Worm (Caenorhabditis elegans) whole organism, young adult: Measurements from ENCODE around the gene sel-9.

Experiments used
- F23B12.7 ChIP-seq: sonication (generic microtip); optimal IDR thresholded peaks from 2 replicates; lab custom pipeline; 2017; ENCODE audit warnings: missing genetic modification characterization, mild to moderate bottlenecking, missing compliant biosample characterization, antibody characterized with exemption, moderate library complexity; ENCODE audit not compliant: insufficient read depth
- F49E8.2 ChIP-seq: sonication (generic microtip); optimal IDR thresholded peaks from 3 replicates; lab custom pipeline; 2017; ENCODE audit warnings: missing genetic modification characterization, mild to moderate bottlenecking, missing compliant biosample characterization, antibody characterized with exemption, moderate library complexity; ENCODE audit not compliant: insufficient read depth
- Y53F4B.3 ChIP-seq: fragments of 200-800 bp; sonication (Bioruptor generic); IDR thresholded peaks from 2 replicates; pipeline ENCODE4 v1.3.6; 2022; ENCODE audit warnings: missing genetic modification reagents, missing genetic modification characterization, missing compliant biosample characterization
- snpc-4 ChIP-seq, 5 experiments: fragments of 150-350 bp in 1 of 5; sonication (generic microtip) in 4 of 5; optimal IDR thresholded peaks; 2 replicates each; lab custom pipeline; 2014 to 2018; ENCODE audit warnings: missing genetic modification characterization in 5 of 5, missing biosample characterization in 3 of 5, antibody characterized with exemption in 2 of 5, mild to moderate bottlenecking in 2 of 5, missing compliant biosample characterization in 2 of 5, missing genotype in 2 of 5, moderate library complexity in 2 of 5, missing genetic modification reagents in 1 of 5

DNA sequence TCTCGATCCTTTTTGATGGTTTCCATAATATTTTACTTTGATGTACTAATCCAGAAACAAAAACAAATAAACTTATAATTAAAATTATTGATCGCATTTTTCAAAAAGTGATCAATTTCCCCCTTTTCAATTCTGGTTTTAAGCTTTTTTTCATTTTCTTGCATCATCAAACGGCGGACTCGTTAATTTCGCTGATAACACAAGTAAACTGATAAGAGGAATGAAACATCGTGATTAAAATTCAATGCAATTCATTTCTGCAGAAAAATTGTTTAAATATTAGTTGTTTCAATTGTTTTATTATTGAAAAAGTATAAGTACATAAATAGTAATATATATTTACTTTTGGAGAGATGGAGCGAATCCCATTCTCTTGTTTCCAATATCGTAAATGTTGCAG, 35.1 kb downstream of the sel-9 start:
- TF ChIP-seq snpc-4 (GFP tag; optimal IDR thresholded peaks at IDR 0.05; lab: Kevin White, UChicago) (no peak), snpc-4 (tag; optimal IDR thresholded peaks at IDR 0.05; lab: Kevin White, UChicago) (peak in 1 of 4 experiments; percentile 5), Y53F4B.3 (GFP tag; lab: Robert Waterston, UW) (no peak), F23B12.7 (no peak), F49E8.2 (tag; lab: Kevin White, UChicago) (no peak)
